Worm (Caenorhabditis elegans) whole organism, early embryonic: ENCODE data around the gene srz-60.
"Not testable (repeated sequence)": the region's sequence is repeated elsewhere in the genome, so short reads cannot be mapped to it uniquely, and the experiment has no call there.

Experiments
- B0310.2 ChIP-seq: sonication (generic microtip); optimal IDR thresholded peaks from 2 replicates; lab custom pipeline; 2016; ENCODE audit warnings: mild to moderate bottlenecking, missing genetic modification characterization, missing compliant biosample characterization
- F13C5.2 ChIP-seq: sonication (generic microtip); optimal IDR thresholded peaks from 2 replicates; lab custom pipeline; 2017; ENCODE audit warnings: mild to moderate bottlenecking, missing genetic modification characterization, inconsistent platforms, missing compliant biosample characterization
- ama-1 ChIP-seq: fragments of 150-350 bp; optimal IDR thresholded peaks from 2 replicates; lab custom pipeline; 2014
- ceh-13 ChIP-seq: fragments of 200-800 bp; sonication (Bioruptor generic); optimal IDR thresholded peaks from 2 replicates; lab custom pipeline; 2018; ENCODE audit warnings: mild to moderate bottlenecking, missing genetic modification characterization, missing compliant biosample characterization
- ceh-36 ChIP-seq: sonication (generic microtip); optimal IDR thresholded peaks from 2 replicates; lab custom pipeline; 2016; ENCODE audit warnings: missing genetic modification characterization, inconsistent platforms, missing compliant biosample characterization
- ets-7 ChIP-seq: sonication (generic microtip); optimal IDR thresholded peaks from 2 replicates; lab custom pipeline; 2016; ENCODE audit warnings: missing genotype, missing genetic modification characterization, missing compliant biosample characterization
- flt-1 ChIP-seq: fragments of 200-800 bp; sonication (Bioruptor generic); IDR thresholded peaks from 2 replicates; pipeline ENCODE4 v1.3.6; 2022; ENCODE audit warnings: missing genetic modification characterization, missing compliant biosample characterization
- hmbx-1 ChIP-seq: sonication (generic microtip); optimal IDR thresholded peaks from 2 replicates; lab custom pipeline; 2016; ENCODE audit warnings: mild to moderate bottlenecking, missing genetic modification characterization, missing compliant biosample characterization
- pes-1 ChIP-seq: fragments of 200-800 bp; sonication (Bioruptor generic); IDR thresholded peaks from 2 replicates; pipeline ENCODE4 v1.3.6; 2022; ENCODE audit warnings: missing genetic modification reagents, missing genetic modification characterization, missing compliant biosample characterization
- scrt-1 ChIP-seq: fragments of 200-800 bp; sonication (Bioruptor generic); IDR thresholded peaks from 2 replicates; pipeline ENCODE4 v1.3.6; 2022; ENCODE audit warnings: missing genetic modification characterization, missing compliant biosample characterization
- tbx-11 ChIP-seq: fragments of 200-800 bp; sonication (Bioruptor generic); IDR thresholded peaks from 2 replicates; pipeline ENCODE4 v1.3.6; 2022; ENCODE audit warnings: missing genetic modification characterization, missing compliant biosample characterization
- tbx-37 ChIP-seq: fragments of 200-800 bp; sonication (Bioruptor generic); conservative IDR thresholded peaks from 2 replicates; pipeline ENCODE4 v1.3.6; 2022; ENCODE audit warnings: missing genetic modification reagents, missing genetic modification characterization, missing compliant biosample characterization
- tra-4 ChIP-seq: sonication (generic microtip); optimal IDR thresholded peaks from 2 replicates; lab custom pipeline; 2017; ENCODE audit warnings: missing genetic modification characterization, missing compliant biosample characterization

DNA sequence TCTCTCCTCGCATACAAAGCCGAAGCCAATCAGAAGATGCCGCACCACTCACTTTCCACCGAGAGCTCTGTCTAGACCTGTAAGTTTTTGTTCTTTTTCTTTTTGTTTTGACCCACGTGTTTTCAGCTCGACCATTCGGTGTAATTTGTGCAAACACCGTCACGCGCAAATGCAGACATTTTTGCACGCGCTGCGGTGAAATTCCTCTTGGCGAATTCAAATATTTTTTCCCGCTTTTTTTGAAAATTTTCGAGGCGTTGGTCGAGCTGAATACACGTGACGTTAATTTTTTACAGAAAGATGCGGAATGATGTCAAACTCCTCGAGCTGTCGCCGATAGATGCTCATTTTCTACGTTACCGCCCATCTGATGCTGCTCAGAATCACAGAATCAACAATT is 34.6 kb upstream of the srz-60 start, which contains the start of gene C04C3.4:
- not testable (repeated sequence) for TF ChIP-seq flt-1 (GFP tag; lab: Robert Waterston, UW); tra-4 (tag; lab: Kevin White, UChicago); tbx-37 (GFP tag; lab: Robert Waterston, UW); scrt-1 (GFP tag; lab: Robert Waterston, UW); pes-1; tbx-11 (GFP tag; lab: Robert Waterston, UW); ama-1 (lab: Kevin White, UChicago); ets-7 (tag; lab: Kevin White, UChicago); ceh-36 (tag; lab: Kevin White, UChicago); ceh-13 (GFP tag; lab: Kevin White, UChicago); hmbx-1 (tag; lab: Kevin White, UChicago); B0310.2; F13C5.2 (tag; lab: Kevin White, UChicago)
